Worm (Caenorhabditis elegans) whole organism, mixed stage, embryonic: ENCODE measurements around the gene fbxa-190.

Experiments used
- blmp-1 ChIP-seq: fragments of 150-350 bp; optimal IDR thresholded peaks from 2 replicates; lab custom pipeline; 2014; ENCODE audit warnings: missing biosample characterization, missing genetic modification characterization
- ces-1 ChIP-seq: fragments of 150-350 bp; optimal IDR thresholded peaks from 2 replicates; lab custom pipeline; 2014; ENCODE audit warnings: missing biosample characterization, missing genetic modification reagents, missing genetic modification characterization
- cnd-1 ChIP-seq: fragments of 200-800 bp; sonication (Bioruptor generic); optimal IDR thresholded peaks from 2 replicates; lab custom pipeline; 2018; ENCODE audit warnings: mild to moderate bottlenecking, missing genetic modification characterization, missing compliant biosample characterization
- elt-3 ChIP-seq: fragments of 150-350 bp; optimal IDR thresholded peaks from 2 replicates; lab custom pipeline; 2014; ENCODE audit warnings: missing biosample characterization, missing genetic modification characterization
- lsy-2 ChIP-seq: fragments of 150-350 bp; optimal IDR thresholded peaks from 2 replicates; lab custom pipeline; 2014; ENCODE audit warnings: missing biosample characterization, missing genetic modification characterization
- nhr-12 ChIP-seq: fragments of 150-350 bp; optimal IDR thresholded peaks from 2 replicates; lab custom pipeline; 2014; ENCODE audit warnings: missing biosample characterization, missing genetic modification characterization
- nhr-76 ChIP-seq: sonication (generic microtip); optimal IDR thresholded peaks from 2 replicates; lab custom pipeline; 2017; ENCODE audit warnings: missing biosample characterization, missing genetic modification characterization
- snpc-4 ChIP-seq: fragments of 150-350 bp; optimal IDR thresholded peaks from 2 replicates; lab custom pipeline; 2014; ENCODE audit warnings: missing biosample characterization, missing genetic modification characterization
- unc-120 ChIP-seq: sonication (generic microtip); optimal IDR thresholded peaks from 2 replicates; lab custom pipeline; 2017; ENCODE audit warnings: missing genetic modification characterization, missing compliant biosample characterization; ENCODE audit not compliant: poor library complexity, severe bottlenecking
- unc-62 ChIP-seq: fragments of 150-350 bp; optimal IDR thresholded peaks from 2 replicates; lab custom pipeline; 2014; ENCODE audit warnings: missing biosample characterization, missing genetic modification reagents, missing genetic modification characterization
- ztf-11 ChIP-seq: fragments of 150-350 bp; optimal IDR thresholded peaks from 2 replicates; lab custom pipeline; 2014; ENCODE audit warnings: missing biosample characterization, missing genetic modification characterization

DNA sequence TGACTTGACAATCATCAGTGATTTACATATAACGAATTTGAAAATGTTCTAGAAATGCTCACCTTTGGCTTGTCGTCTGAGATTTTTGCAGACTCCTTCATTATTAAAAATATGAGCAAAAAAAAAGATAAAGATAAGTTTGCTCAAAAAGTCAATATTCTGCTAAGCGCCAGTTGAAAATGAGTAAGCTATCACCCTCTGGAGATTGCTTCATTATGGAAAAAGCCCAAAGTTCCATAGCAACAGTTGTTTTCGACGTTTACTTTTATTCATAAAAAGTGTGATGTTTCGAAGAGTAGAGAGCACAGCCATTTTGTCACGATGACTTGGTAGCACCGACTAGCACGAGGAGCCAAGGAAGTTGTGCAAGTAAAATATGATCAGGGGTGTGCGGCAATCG lies 13.5 kb upstream of the fbxa-190 start, which contains the start of gene F56C3.3:
- TF ChIP-seq lsy-2 (tag; lab: Kevin White, UChicago) (no peak), elt-3 (tag; lab: Kevin White, UChicago) (no peak), ces-1 (GFP tag; lab: Kevin White, UChicago) (no peak), blmp-1 (no peak), nhr-12 (tag; lab: Kevin White, UChicago) (no peak), unc-120 (tag; lab: Kevin White, UChicago) (no peak), snpc-4 (no peak), nhr-76 (tag; lab: Kevin White, UChicago) (no peak), unc-62 (no peak), ztf-11 (no peak), cnd-1 (tag; lab: Kevin White, UChicago) (no peak)
